Worm (Caenorhabditis elegans) whole organism, late embryonic: ENCODE data around the gene Y17G7B.22.

ENCODE experiments used
- C38D4.7 ChIP-seq: fragments of 200-800 bp; sonication (Bioruptor generic); optimal IDR thresholded peaks from 2 replicates; lab custom pipeline; 2018; ENCODE audit warnings: mild to moderate bottlenecking, missing genetic modification characterization, moderate library complexity, missing compliant biosample characterization
- F13H6.1 ChIP-seq: sonication (generic microtip); optimal IDR thresholded peaks from 2 replicates; lab custom pipeline; 2016; ENCODE audit warnings: missing genetic modification characterization, missing compliant biosample characterization
- K02D7.2 ChIP-seq: sonication (generic microtip); optimal IDR thresholded peaks from 2 replicates; lab custom pipeline; 2017; ENCODE audit warnings: mild to moderate bottlenecking, missing genetic modification characterization, missing compliant biosample characterization
- T23F11.4 ChIP-seq: fragments of 200-800 bp; sonication (Bioruptor generic); optimal IDR thresholded peaks from 2 replicates; lab custom pipeline; 2018; ENCODE audit warnings: mild to moderate bottlenecking, missing genetic modification characterization, missing compliant biosample characterization
- Y22D7AL.16 ChIP-seq: sonication (generic microtip); optimal IDR thresholded peaks from 2 replicates; lab custom pipeline; 2016; ENCODE audit warnings: missing genetic modification characterization, missing compliant biosample characterization
- ceh-19 ChIP-seq: fragments of 200-800 bp; sonication (Bioruptor generic); optimal IDR thresholded peaks from 2 replicates; lab custom pipeline; 2018; ENCODE audit warnings: mild to moderate bottlenecking, missing genetic modification characterization, missing compliant biosample characterization
- ceh-2 ChIP-seq: sonication (generic microtip); optimal IDR thresholded peaks from 2 replicates; lab custom pipeline; 2016; ENCODE audit warnings: missing genotype, missing genetic modification characterization, missing compliant biosample characterization
- ceh-24 ChIP-seq: sonication (generic microtip); optimal IDR thresholded peaks from 2 replicates; lab custom pipeline; 2016; ENCODE audit warnings: mild to moderate bottlenecking, missing genetic modification characterization, missing compliant biosample characterization
- ceh-6 ChIP-seq: fragments of 200-800 bp; sonication (Bioruptor generic); optimal IDR thresholded peaks from 2 replicates; lab custom pipeline; 2018; ENCODE audit warnings: mild to moderate bottlenecking, missing genetic modification characterization, missing compliant biosample characterization
- dmd-4 ChIP-seq: sonication (generic microtip); optimal IDR thresholded peaks from 2 replicates; lab custom pipeline; 2016; ENCODE audit warnings: borderline replicate concordance, missing genetic modification characterization, missing compliant biosample characterization
- dve-1 ChIP-seq: sonication (generic microtip); optimal IDR thresholded peaks from 2 replicates; lab custom pipeline; 2017; ENCODE audit warnings: antibody characterized with exemption, mild to moderate bottlenecking, missing genetic modification characterization, missing compliant biosample characterization
- gmeb-2 ChIP-seq: sonication (generic microtip); optimal IDR thresholded peaks from 2 replicates; lab custom pipeline; 2016; ENCODE audit warnings: missing genetic modification characterization, inconsistent platforms, missing compliant biosample characterization
- hlh-30 ChIP-seq: sonication (generic microtip); optimal IDR thresholded peaks from 2 replicates; lab custom pipeline; 2017; ENCODE audit warnings: antibody characterized with exemption, missing genetic modification characterization, missing compliant biosample characterization; ENCODE audit not compliant: insufficient read depth
- hlh-8 ChIP-seq: sonication (generic microtip); optimal IDR thresholded peaks from 2 replicates; lab custom pipeline; 2016; ENCODE audit warnings: missing genotype, missing genetic modification characterization, missing compliant biosample characterization
- lin-11 ChIP-seq: fragments of 200-800 bp; sonication (Bioruptor generic); optimal IDR thresholded peaks from 2 replicates; lab custom pipeline; 2018; ENCODE audit warnings: mild to moderate bottlenecking, missing genetic modification characterization, missing compliant biosample characterization
- nfya-1 ChIP-seq: sonication (generic microtip); optimal IDR thresholded peaks from 2 replicates; lab custom pipeline; 2017; ENCODE audit warnings: missing genetic modification characterization, mild to moderate bottlenecking, missing compliant biosample characterization, antibody characterized with exemption, moderate library complexity
- nhr-11 ChIP-seq: fragments of 150-350 bp; optimal IDR thresholded peaks from 2 replicates; lab custom pipeline; 2014; ENCODE audit warnings: missing biosample characterization, missing genetic modification characterization
- npax-4 ChIP-seq: sonication (generic microtip); optimal IDR thresholded peaks from 2 replicates; lab custom pipeline; 2016; ENCODE audit warnings: missing genetic modification characterization, missing compliant biosample characterization
- pag-3 ChIP-seq: sonication (generic microtip); optimal IDR thresholded peaks from 2 replicates; lab custom pipeline; 2016; ENCODE audit warnings: missing compliant biosample characterization, missing genetic modification characterization, borderline replicate concordance
- pat-9 ChIP-seq: fragments of 200-800 bp; sonication (Bioruptor generic); optimal IDR thresholded peaks from 2 replicates; lab custom pipeline; 2018; ENCODE audit warnings: mild to moderate bottlenecking, missing genetic modification characterization, moderate library complexity, missing compliant biosample characterization
- pax-1 ChIP-seq: fragments of 150-350 bp; optimal IDR thresholded peaks from 2 replicates; lab custom pipeline; 2014; ENCODE audit warnings: missing biosample characterization, missing genetic modification characterization
- pha-2 ChIP-seq: sonication (generic microtip); optimal IDR thresholded peaks from 2 replicates; lab custom pipeline; 2017; ENCODE audit warnings: mild to moderate bottlenecking, missing genetic modification characterization, missing compliant biosample characterization
- ref-2 ChIP-seq: sonication (generic microtip); optimal IDR thresholded peaks from 2 replicates; lab custom pipeline; 2016; ENCODE audit warnings: missing genetic modification characterization, missing compliant biosample characterization
- sox-2 ChIP-seq: fragments of 200-800 bp; sonication (Bioruptor generic); IDR thresholded peaks from 2 replicates; pipeline ENCODE4 v1.3.6; 2022; ENCODE audit warnings: missing genetic modification reagents, missing genetic modification characterization, missing compliant biosample characterization
- syd-9 ChIP-seq: sonication (generic microtip); optimal IDR thresholded peaks from 2 replicates; lab custom pipeline; 2016; ENCODE audit warnings: mild to moderate bottlenecking, missing genetic modification characterization, moderate library complexity, missing compliant biosample characterization
- tbx-7 ChIP-seq: sonication (generic microtip); optimal IDR thresholded peaks from 2 replicates; lab custom pipeline; 2016; ENCODE audit warnings: missing genotype, missing genetic modification characterization, missing compliant biosample characterization
- unc-3 ChIP-seq, 2 experiments: fragments of 200-800 bp in 1 of 2; sonication (Bioruptor generic) in 1 of 2; sonication (generic microtip) in 1 of 2; conservative IDR thresholded peaks in 1 of 2; optimal IDR thresholded peaks in 1 of 2; 2 replicates each; pipeline versions ENCODE4 v1.3.6 to Lab custom; 2016 to 2022; ENCODE audit warnings: missing compliant biosample characterization in 2 of 2, missing genetic modification characterization in 2 of 2, missing genetic modification reagents in 1 of 2
- unc-86 ChIP-seq: sonication (generic microtip); optimal IDR thresholded peaks from 2 replicates; lab custom pipeline; 2016; ENCODE audit warnings: missing genetic modification characterization, missing compliant biosample characterization
- zip-5 ChIP-seq: sonication (generic microtip); optimal IDR thresholded peaks from 2 replicates; lab custom pipeline; 2016; ENCODE audit warnings: missing genetic modification characterization, missing compliant biosample characterization

Y17G7B.22 gene

DNA sequence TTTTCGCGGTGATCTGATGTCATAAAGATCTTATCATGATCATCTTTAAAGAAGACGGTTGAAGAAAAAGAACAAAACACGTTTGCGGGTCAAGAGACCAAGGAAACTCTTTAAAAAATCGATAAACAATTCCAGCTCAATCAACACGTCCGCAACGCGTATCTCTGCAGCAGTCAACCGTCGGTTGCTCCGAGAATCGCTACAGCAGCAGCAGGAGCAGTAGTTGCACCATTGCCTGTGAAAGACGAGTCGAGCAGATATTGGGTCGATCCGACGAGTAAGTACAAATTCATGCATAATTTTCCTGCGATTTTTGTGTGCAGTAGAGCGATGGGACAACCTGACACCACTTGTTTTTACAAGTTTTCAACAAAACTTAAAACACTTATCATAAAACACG is 13.3 kb upstream of the Y17G7B.22 start:
- TF ChIP-seq Y22D7AL.16 (tag; lab: Kevin White, UChicago), result no peak

ce11 chrII:12055408-12056140 is 12.3 kb upstream of the Y17G7B.22 start:
- TF ChIP-seq sox-2, result no peak
- no peak for TF ChIP-seq ceh-2 (tag; lab: Kevin White, UChicago)
- TF ChIP-seq pha-2 (tag; lab: Kevin White, UChicago), result no peak
- TF ChIP-seq Y22D7AL.16 (tag; lab: Kevin White, UChicago), result no peak
- no peak for TF ChIP-seq nhr-11 (tag; lab: Kevin White, UChicago)
- no peak for TF ChIP-seq lin-11
- no peak for TF ChIP-seq gmeb-2 (tag; lab: Kevin White, UChicago)
- TF ChIP-seq ceh-6, result no peak
- no peak for TF ChIP-seq dmd-4
- TF ChIP-seq ceh-19 (GFP tag; lab: Kevin White, UChicago), result no peak
- TF ChIP-seq hlh-30 (tag; lab: Kevin White, UChicago), result no peak
- no peak for TF ChIP-seq K02D7.2 (tag; lab: Kevin White, UChicago)
- TF ChIP-seq dve-1 (tag; lab: Kevin White, UChicago), result no peak
- TF ChIP-seq hlh-8, result no peak
- TF ChIP-seq pat-9 (tag; lab: Kevin White, UChicago), result no peak

DNA sequence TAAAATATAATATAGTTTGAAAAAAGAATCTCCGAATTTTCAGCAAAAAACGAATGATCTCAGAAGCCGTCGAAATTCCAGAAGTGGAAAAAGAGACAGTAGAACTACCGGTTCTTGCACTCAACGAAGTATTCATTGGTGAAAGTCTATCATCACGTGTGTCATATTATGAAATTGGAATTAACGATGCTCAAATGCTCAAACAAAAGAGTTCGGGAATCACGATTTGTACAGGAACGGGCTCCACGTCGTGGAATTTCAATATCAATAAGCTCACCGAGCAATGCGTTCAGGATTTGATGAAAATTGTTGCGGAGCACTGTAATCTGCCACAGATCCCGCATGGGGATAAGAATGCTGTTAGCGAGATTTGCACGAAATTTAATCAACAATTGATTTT is 9.5 kb upstream of the Y17G7B.22 start:
- TF ChIP-seq pag-3 (tag; lab: Kevin White, UChicago) (no peak), hlh-8 (no peak), nhr-11 (tag; lab: Kevin White, UChicago) (no peak)

DNA sequence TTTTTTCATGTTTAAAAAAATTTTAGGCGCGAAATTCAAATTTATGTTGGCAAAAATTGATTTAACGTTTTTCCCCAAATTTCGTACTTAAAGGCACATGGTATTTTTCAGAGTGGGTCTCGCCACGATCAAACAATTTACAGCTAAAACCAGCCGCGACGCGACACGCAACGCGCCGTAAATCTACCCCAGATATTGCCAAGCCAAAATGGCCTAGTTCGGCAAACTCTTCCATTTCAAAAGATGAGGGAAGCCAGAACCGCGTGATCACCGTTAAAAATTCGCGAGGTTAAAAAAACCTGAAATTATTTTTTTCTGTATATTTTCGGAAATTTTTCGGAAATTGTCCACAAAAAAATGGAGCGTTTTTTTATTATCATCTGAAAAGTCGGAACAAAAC is 8.0 kb upstream of the Y17G7B.22 start:
- TF ChIP-seq tbx-7 (no peak), T23F11.4 (GFP tag; lab: Kevin White, UChicago) (no peak), ceh-24 (no peak), ceh-19 (GFP tag; lab: Kevin White, UChicago) (no peak), F13H6.1 (no peak), ref-2 (tag; lab: Kevin White, UChicago) (no peak), pha-2 (tag; lab: Kevin White, UChicago) (no peak), sox-2 (no peak), npax-4 (no peak), zip-5 (tag; lab: Kevin White, UChicago) (no peak), dmd-4 (no peak), pat-9 (tag; lab: Kevin White, UChicago) (no peak), unc-3 (GFP tag; conservative IDR thresholded peaks at IDR 0.05; lab: Robert Waterston, UW) (no peak), unc-3 (tag; optimal IDR thresholded peaks at IDR 0.05; lab: Kevin White, UChicago) (no peak), nfya-1 (tag; lab: Kevin White, UChicago) (no peak), Y22D7AL.16 (tag; lab: Kevin White, UChicago) (no peak), C38D4.7 (GFP tag; lab: Kevin White, UChicago) (no peak)

ce11 chrII:12062521-12062920 is 5.3 kb upstream of the Y17G7B.22 start, which contains the start of gene arrd-7:
Gene arrd-7, minus strand, starts transcription at chrII:12062621.
- TF ChIP-seq lin-11 (no peak), syd-9 (no peak)
- TF ChIP-seq, all 69 proteins: peak for 0

DNA sequence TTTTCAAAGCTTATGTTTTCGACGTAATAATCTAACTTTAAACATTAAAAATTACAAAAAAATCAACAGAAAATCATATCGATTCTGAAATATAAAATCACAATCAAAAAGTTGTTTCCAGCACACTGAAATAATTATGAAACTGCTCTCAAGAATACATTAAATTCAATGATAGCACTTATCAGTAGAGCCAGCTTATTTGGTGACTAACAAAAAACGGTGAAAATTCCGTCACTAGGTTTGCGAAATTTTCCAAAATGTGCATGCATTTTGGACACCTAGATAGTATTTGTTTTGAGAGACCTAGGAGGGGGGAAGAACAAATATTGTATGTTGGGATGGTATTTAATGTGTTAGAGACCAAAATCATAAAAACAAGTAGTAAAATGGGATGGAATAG is 4.8 kb upstream of the Y17G7B.22 start:
- no peak for TF ChIP-seq F13H6.1
- no peak for TF ChIP-seq pax-1
- TF ChIP-seq lin-11, result no peak
- TF ChIP-seq hlh-30 (tag; lab: Kevin White, UChicago), result no peak
- TF ChIP-seq tbx-7, result no peak
- TF ChIP-seq unc-86 (tag; lab: Kevin White, UChicago), result no peak
- TF ChIP-seq gmeb-2 (tag; lab: Kevin White, UChicago), result no peak
- no peak for TF ChIP-seq zip-5 (tag; lab: Kevin White, UChicago)
- TF ChIP-seq, all 69 proteins: peak for 0
